Fruit fly (Drosophila melanogaster) whole organism, prepupa: ENCODE data around the gene CG3698.

Experiments
- Blimp-1 ChIP-seq: fragments of 200-800 bp; sonication (Bioruptor generic); optimal IDR thresholded peaks from 3 replicates; lab custom pipeline; 2017; ENCODE audit warnings: missing biosample characterization, missing genetic modification characterization, mild to moderate bottlenecking, moderate library complexity, missing genetic modification reagents
- CG10631 ChIP-seq: fragments of 200-800 bp; sonication (Bioruptor generic); optimal IDR thresholded peaks from 2 replicates; lab custom pipeline; 2016; ENCODE audit warnings: missing biosample characterization, missing genetic modification characterization
- CG11762 ChIP-seq: fragments of 200-800 bp; sonication (Bioruptor generic); optimal IDR thresholded peaks from 3 replicates; lab custom pipeline; 2016; ENCODE audit warnings: missing biosample characterization, missing genetic modification characterization; ENCODE audit not compliant: insufficient read depth
- CG1621 ChIP-seq: fragments of 200-800 bp; sonication (Bioruptor generic); optimal IDR thresholded peaks from 3 replicates; lab custom pipeline; 2018; ENCODE audit warnings: missing biosample characterization, mild to moderate bottlenecking, missing genetic modification characterization
- CG16779 ChIP-seq: fragments of 200-800 bp; sonication (Bioruptor generic); optimal IDR thresholded peaks from 3 replicates; lab custom pipeline; 2017; ENCODE audit warnings: missing biosample characterization, mild to moderate bottlenecking, missing genetic modification characterization
- CG3032 ChIP-seq: fragments of 200-800 bp; optimal IDR thresholded peaks from 2 replicates; lab custom pipeline; 2019; ENCODE audit warnings: missing biosample characterization, mild to moderate bottlenecking, missing genetic modification characterization, moderate library complexity
- CG31627 ChIP-seq: fragments of 200-800 bp; sonication (Bioruptor generic); optimal IDR thresholded peaks from 3 replicates; lab custom pipeline; 2016; ENCODE audit warnings: missing biosample characterization, missing genetic modification characterization
- CG34406 ChIP-seq: fragments of 200-800 bp; sonication (Bioruptor generic); optimal IDR thresholded peaks from 3 replicates; lab custom pipeline; 2016; ENCODE audit warnings: missing biosample characterization, missing genetic modification characterization
- CG3919 ChIP-seq: fragments of 200-800 bp; sonication (Bioruptor generic); optimal IDR thresholded peaks from 3 replicates; lab custom pipeline; 2016; ENCODE audit warnings: missing biosample characterization, missing genetic modification characterization
- CG6163 ChIP-seq: fragments of 200-800 bp; sonication (Bioruptor generic); IDR thresholded peaks from 3 replicates; pipeline ENCODE4 v1.3.6; 2022; ENCODE audit warnings: missing biosample characterization, missing genetic modification characterization
- CG6276 ChIP-seq: fragments of 200-800 bp; sonication (Bioruptor generic); optimal IDR thresholded peaks from 2 replicates; lab custom pipeline; 2017; ENCODE audit warnings: missing biosample characterization, mild to moderate bottlenecking, missing genetic modification characterization
- CG6792 ChIP-seq: fragments of 200-800 bp; sonication (Bioruptor generic); optimal IDR thresholded peaks from 3 replicates; lab custom pipeline; 2016; ENCODE audit warnings: missing biosample characterization, missing genetic modification characterization
- CG6808 ChIP-seq: fragments of 200-800 bp; sonication (Bioruptor generic); optimal IDR thresholded peaks from 3 replicates; lab custom pipeline; 2017; ENCODE audit warnings: missing biosample characterization, missing genetic modification characterization, mild to moderate bottlenecking, moderate library complexity, missing genetic modification reagents
- CG6854 ChIP-seq: fragments of 200-800 bp; sonication (Bioruptor generic); optimal IDR thresholded peaks from 2 replicates; lab custom pipeline; 2017; ENCODE audit warnings: missing biosample characterization, mild to moderate bottlenecking, missing genetic modification characterization
- CG7368 ChIP-seq: fragments of 200-800 bp; sonication (Bioruptor generic); optimal IDR thresholded peaks from 3 replicates; lab custom pipeline; 2016; ENCODE audit warnings: missing biosample characterization, missing genetic modification characterization
- CG8319 ChIP-seq: fragments of 200-800 bp; sonication (Bioruptor generic); optimal IDR thresholded peaks from 3 replicates; lab custom pipeline; 2016; ENCODE audit warnings: missing biosample characterization, missing genetic modification characterization
- Eip75B ChIP-seq: fragments of 200-800 bp; sonication (Bioruptor generic); optimal IDR thresholded peaks from 3 replicates; lab custom pipeline; 2016; ENCODE audit warnings: missing biosample characterization, missing genetic modification characterization
- Eip78C ChIP-seq: fragments of 200-800 bp; sonication (Bioruptor generic); peaks from one replicate; lab custom pipeline; 2016; ENCODE audit warnings: missing biosample characterization, missing genetic modification characterization
- Eip93F ChIP-seq: fragments of 200-800 bp; sonication (Bioruptor generic); optimal IDR thresholded peaks from 2 replicates; lab custom pipeline; 2016; ENCODE audit warnings: missing biosample characterization, mild to moderate bottlenecking, missing genetic modification characterization
- Ets96B ChIP-seq: fragments of 200-800 bp; optimal IDR thresholded peaks from 2 replicates; lab custom pipeline; 2019; ENCODE audit warnings: missing biosample characterization, mild to moderate bottlenecking, missing genetic modification characterization, moderate library complexity
- Gug ChIP-seq: fragments of 200-800 bp; sonication (Bioruptor generic); IDR thresholded peaks from 2 replicates; pipeline ENCODE4 v1.3.6; 2022; ENCODE audit warnings: missing biosample characterization, missing genetic modification characterization
- Hr39 ChIP-seq: fragments of 200-800 bp; sonication (Bioruptor generic); optimal IDR thresholded peaks from 2 replicates; lab custom pipeline; 2016; ENCODE audit warnings: missing biosample characterization, missing genetic modification characterization
- Hr4 ChIP-seq: fragments of 200-800 bp; sonication (Bioruptor generic); optimal IDR thresholded peaks from 3 replicates; lab custom pipeline; 2016; ENCODE audit warnings: missing biosample characterization, missing genetic modification characterization
- Lpt ChIP-seq: fragments of 200-800 bp; sonication (Bioruptor generic); optimal IDR thresholded peaks from 3 replicates; lab custom pipeline; 2016; ENCODE audit warnings: missing biosample characterization, missing genetic modification characterization
- Met ChIP-seq: fragments of 200-800 bp; sonication (Bioruptor generic); optimal IDR thresholded peaks from 3 replicates; lab custom pipeline; 2016; ENCODE audit warnings: missing biosample characterization, missing genetic modification characterization
- OdsH ChIP-seq: fragments of 200-800 bp; sonication (Bioruptor generic); optimal IDR thresholded peaks from 3 replicates; lab custom pipeline; 2016; ENCODE audit warnings: missing biosample characterization, missing genetic modification characterization
- Smox ChIP-seq: fragments of 200-800 bp; sonication (Bioruptor generic); optimal IDR thresholded peaks from 3 replicates; lab custom pipeline; 2016; ENCODE audit warnings: missing biosample characterization, missing genetic modification characterization
- Sox102F ChIP-seq: fragments of 200-800 bp; sonication (Bioruptor generic); optimal IDR thresholded peaks from 2 replicates; lab custom pipeline; 2016; ENCODE audit warnings: missing biosample characterization, mild to moderate bottlenecking, missing genetic modification characterization
- Sox14 ChIP-seq: fragments of 200-800 bp; sonication (Bioruptor generic); optimal IDR thresholded peaks from 3 replicates; lab custom pipeline; 2016; ENCODE audit warnings: missing biosample characterization, missing genetic modification characterization
- Sox15 ChIP-seq: fragments of 200-800 bp; sonication (Bioruptor generic); optimal IDR thresholded peaks from 3 replicates; lab custom pipeline; 2016; ENCODE audit warnings: missing biosample characterization, missing genetic modification characterization
- achi ChIP-seq: fragments of 200-800 bp; sonication (Bioruptor generic); optimal IDR thresholded peaks from 3 replicates; lab custom pipeline; 2016; ENCODE audit warnings: missing biosample characterization, missing genetic modification characterization
- acj6 ChIP-seq: fragments of 200-800 bp; sonication (Bioruptor generic); optimal IDR thresholded peaks from 3 replicates; lab custom pipeline; 2016; ENCODE audit warnings: missing biosample characterization, missing genetic modification characterization
- cyc ChIP-seq: fragments of 200-800 bp; sonication (Bioruptor generic); optimal IDR thresholded peaks from 3 replicates; lab custom pipeline; 2016; ENCODE audit warnings: missing biosample characterization, missing genetic modification characterization
- dsx ChIP-seq: fragments of 200-800 bp; optimal IDR thresholded peaks from 3 replicates; lab custom pipeline; 2019; ENCODE audit warnings: missing biosample characterization, mild to moderate bottlenecking, missing genetic modification characterization, moderate library complexity; ENCODE audit not compliant: poor library complexity, severe bottlenecking
- esn ChIP-seq: fragments of 200-800 bp; sonication (Bioruptor generic); optimal IDR thresholded peaks from 2 replicates; lab custom pipeline; 2016; ENCODE audit warnings: missing biosample characterization, mild to moderate bottlenecking, missing genetic modification characterization, moderate library complexity
- fd85E ChIP-seq: fragments of 200-800 bp; sonication (Bioruptor generic); optimal IDR thresholded peaks from 3 replicates; lab custom pipeline; 2016; ENCODE audit warnings: missing biosample characterization, missing genetic modification characterization
- fkh ChIP-seq: fragments of 200-800 bp; sonication (Bioruptor generic); optimal IDR thresholded peaks from 3 replicates; lab custom pipeline; 2017; ENCODE audit warnings: missing biosample characterization, mild to moderate bottlenecking, missing genetic modification characterization, moderate library complexity
- lz ChIP-seq: fragments of 200-800 bp; sonication (Bioruptor generic); optimal IDR thresholded peaks from 3 replicates; lab custom pipeline; 2016; ENCODE audit warnings: missing biosample characterization, missing genetic modification characterization
- net ChIP-seq: fragments of 200-800 bp; sonication (Bioruptor generic); optimal IDR thresholded peaks from 3 replicates; lab custom pipeline; 2016; ENCODE audit warnings: missing biosample characterization, missing genetic modification characterization
- salr ChIP-seq, 2 experiments: fragments of 200-800 bp; sonication (Bioruptor generic); optimal IDR thresholded peaks; 3 replicates each; lab custom pipeline; 2016 to 2018; ENCODE audit warnings: missing biosample characterization in 2 of 2, missing genetic modification characterization in 2 of 2, mild to moderate bottlenecking in 1 of 2
- svp ChIP-seq: fragments of 200-800 bp; sonication (Bioruptor generic); peaks from one replicate; lab custom pipeline; 2016; ENCODE audit warnings: missing biosample characterization, missing genetic modification characterization
- topi ChIP-seq: fragments of 200-800 bp; sonication (Bioruptor generic); optimal IDR thresholded peaks from 3 replicates; lab custom pipeline; 2016; ENCODE audit warnings: missing biosample characterization, missing genetic modification characterization
- vri ChIP-seq: fragments of 200-800 bp; sonication (Bioruptor generic); optimal IDR thresholded peaks from 3 replicates; lab custom pipeline; 2016; ENCODE audit warnings: missing biosample characterization, mild to moderate bottlenecking, missing genetic modification characterization

Gene CG3698

dm6 chr3L:20841465-20842109, 43.4 kb upstream of the CG3698 start, which contains the start of the genes CSN3 and CG11456:
CSN3 (minus strand) TSS chr3L:20841576.
CG11456 (plus strand) TSS chr3L:20841987.
- TF ChIP-seq Sox14 (GFP tag; lab: Kevin White, UChicago) (peak; percentile 37), CG6808 (GFP tag; lab: Kevin White, UChicago) (peak; percentile 58), net (no peak), esn (no peak), Met (no peak), Smox (GFP tag; lab: Kevin White, UChicago) (peak; percentile 12), lz (peak; percentile 44), CG31627 (peak; percentile 63), CG6792 (peak; percentile 2), cyc (GFP tag; lab: Kevin White, UChicago) (peak; percentile 53), CG8319 (GFP tag; lab: Kevin White, UChicago) (no peak)

- TF ChIP-seq Met (no peak), dsx (GFP tag; lab: Kevin White, UChicago) (no peak), CG3919 (GFP tag; lab: Kevin White, UChicago) (no peak), vri (GFP tag; lab: Kevin White, UChicago) (peak; percentile 55), CG7368 (GFP tag; lab: Kevin White, UChicago) (no peak), CG16779 (no peak), CG6163 (GFP tag; lab: Robert Waterston, UW) (no peak)
Observed at dm6 chr3L:20837831-20838301, 39.7 kb upstream of the CG3698 start.

dm6 chr3L:20837040-20837830, 39.1 kb upstream of the CG3698 start, which contains the start of gene CG13255:
CG13255 (plus strand) TSS chr3L:20837488.
- TF ChIP-seq CG11762 (GFP tag; lab: Kevin White, UChicago) (no peak), fkh (GFP tag; lab: Kevin White, UChicago) (peak; percentile 15), salr (GFP tag; optimal IDR thresholded peaks at IDR 0.05; lab: Kevin White, UChicago) (no peak), Hr39 (GFP tag; lab: Kevin White, UChicago) (peak; percentile 47), CG34406 (GFP tag; lab: Kevin White, UChicago) (no peak), CG6808 (GFP tag; lab: Kevin White, UChicago) (no peak), topi (GFP tag; lab: Kevin White, UChicago) (peak; percentile 9), Sox102F (GFP tag; lab: Kevin White, UChicago) (no peak), Ets96B (tag; lab: Kevin White, UChicago) (no peak), CG3032 (no peak), CG6276 (GFP tag; lab: Kevin White, UChicago) (no peak), Eip93F (GFP tag; lab: Kevin White, UChicago) (peak; percentile 18), net (no peak), Met (peak; percentile 15), cyc (GFP tag; lab: Kevin White, UChicago) (peak; percentile 2), Lpt (GFP tag; lab: Kevin White, UChicago) (no peak), acj6 (peak; percentile 4), Sox15 (no peak), Sox14 (GFP tag; lab: Kevin White, UChicago) (no peak), CG1621 (tag; lab: Kevin White, UChicago) (no peak), Blimp-1 (GFP tag; lab: Kevin White, UChicago) (no peak), Gug (GFP tag; lab: Robert Waterston, UW) (no peak), achi (GFP tag; lab: Kevin White, UChicago) (no peak), CG16779 (no peak), fd85E (GFP tag; lab: Kevin White, UChicago) (no peak), Hr4 (no peak), CG6792 (peak; percentile 13), svp (GFP tag; lab: Kevin White, UChicago) (no peak), CG6854 (GFP tag; lab: Kevin White, UChicago) (no peak), Eip75B (GFP tag; lab: Kevin White, UChicago) (peak; percentile 29), CG10631 (GFP tag; lab: Kevin White, UChicago) (no peak), dsx (GFP tag; lab: Kevin White, UChicago) (no peak), Smox (GFP tag; lab: Kevin White, UChicago) (no peak), lz (peak; percentile 19), CG8319 (GFP tag; lab: Kevin White, UChicago) (peak; percentile 0), esn (peak; percentile 56), CG31627 (peak; percentile 34), OdsH (GFP tag; lab: Kevin White, UChicago) (no peak), Eip78C (GFP tag; lab: Kevin White, UChicago) (peak; percentile 48)
